Worm (Caenorhabditis elegans): ENCODE data around the gene rpb-9.

ce11 chrV:8039085-8039525 lies 27.0 kb upstream of the rpb-9 start:
- TF ChIP-seq ceh-27 (GFP tag; optimal IDR thresholded peaks at IDR 0.05) = no peak
- no peak for TF ChIP-seq unc-62 (GFP tag; optimal IDR thresholded peaks at IDR 0.05)
- no peak; the same call in 1 of the 2 replicates for TF ChIP-seq C06A6.2 (GFP tag; conservative IDR thresholded peaks at IDR 0.05)
- TF ChIP-seq F22D6.2 (tag; optimal IDR thresholded peaks at IDR 0.05) = no peak
- no peak for TF ChIP-seq zfh-2 (GFP tag; conservative IDR thresholded peaks at IDR 0.05)
- TF ChIP-seq hsf-1 (GFP tag; IDR thresholded peaks at IDR 0.05) = no peak

All from whole organism, young adult.